Fruit fly (Drosophila melanogaster): ENCODE data around the gene sals.

DNA sequence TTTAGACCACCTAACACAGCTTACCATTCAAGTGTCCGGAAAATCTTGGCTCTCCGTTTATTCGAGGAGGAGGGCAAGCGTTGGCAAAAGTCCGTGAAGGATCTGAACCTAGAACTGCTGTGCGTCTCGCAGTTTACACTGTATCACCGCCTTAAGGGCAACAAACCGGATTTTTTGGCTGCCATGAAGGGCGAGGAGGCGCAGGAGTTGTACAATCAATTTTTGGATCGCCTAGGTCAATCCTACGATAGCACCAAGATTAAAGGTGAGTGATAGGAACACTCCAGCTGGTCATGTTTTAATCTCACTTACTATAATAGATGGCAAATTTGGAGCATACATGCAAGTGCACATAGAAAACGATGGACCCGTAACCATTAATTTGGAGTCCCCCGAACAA, 21.3 kb downstream of the sals start:
- no peak for TF ChIP-seq CG17806 (tag; optimal IDR thresholded peaks at IDR 0.05)
- no peak for TF ChIP-seq CG13204 (GFP tag; optimal IDR thresholded peaks at IDR 0.05)
- no peak for TF ChIP-seq rn (GFP tag; IDR thresholded peaks at IDR 0.05)
- TF ChIP-seq gl (tag; optimal IDR thresholded peaks at IDR 0.05): no peak
- no peak for TF ChIP-seq Snoo (tag; optimal IDR thresholded peaks at IDR 0.05)
- TF ChIP-seq EcR (GFP tag; optimal IDR thresholded peaks at IDR 0.05): no peak
- no peak for TF ChIP-seq CG9948 (tag; optimal IDR thresholded peaks at IDR 0.05)
- no peak for TF ChIP-seq CG32121 (GFP tag; IDR thresholded peaks at IDR 0.05)
- no peak for TF ChIP-seq Pif1B (GFP tag; optimal IDR thresholded peaks at IDR 0.05)
- TF ChIP-seq CG34367 (tag; optimal IDR thresholded peaks at IDR 0.05): no peak
- no peak for TF ChIP-seq CG8301 (tag; optimal IDR thresholded peaks at IDR 0.05)
